Fruit fly (Drosophila melanogaster) whole organism, wandering third instar larva: ENCODE measurements around the gene Cpr78E.

Experiments used
- Abd-B ChIP-seq: fragments of >200 bp; optimal IDR thresholded peaks from 2 replicates; lab custom pipeline; 2017; ENCODE audit warnings: missing biosample characterization, missing genetic modification characterization
- CG32264 ChIP-seq: fragments of 200-800 bp; sonication (Bioruptor generic); optimal IDR thresholded peaks from 2 replicates; lab custom pipeline; 2016; ENCODE audit warnings: missing biosample characterization, missing genetic modification characterization
- CG9705 ChIP-seq: fragments of 200-800 bp; sonication (Bioruptor generic); optimal IDR thresholded peaks from 2 replicates; lab custom pipeline; 2018; ENCODE audit warnings: missing biosample characterization, mild to moderate bottlenecking, missing genetic modification characterization
- Dfd ChIP-seq: fragments of >200 bp; optimal IDR thresholded peaks from 2 replicates; lab custom pipeline; 2017; ENCODE audit warnings: missing biosample characterization, missing genetic modification characterization
- Dif ChIP-seq: fragments of 200-275, 200-300 bp; sonication (Bioruptor generic); optimal IDR thresholded peaks from 2 replicates; lab custom pipeline; 2018; ENCODE audit warnings: missing biosample characterization, missing genetic modification characterization; ENCODE audit not compliant: partially characterized antibody
- GATAd ChIP-seq: sonication (Bioruptor generic); optimal IDR thresholded peaks from 2 replicates; lab custom pipeline; 2016; ENCODE audit warnings: missing biosample characterization, missing genetic modification characterization
- HLH106 ChIP-seq: fragments of 200-800 bp; optimal IDR thresholded peaks from 3 replicates; lab custom pipeline; 2019; ENCODE audit warnings: missing biosample characterization, mild to moderate bottlenecking, missing genetic modification characterization, moderate library complexity
- Hnf4 ChIP-seq: fragments of 200-800 bp; sonication (Bioruptor generic); optimal IDR thresholded peaks from 2 replicates; lab custom pipeline; 2016; ENCODE audit warnings: missing biosample characterization, mild to moderate bottlenecking, missing genetic modification characterization
- Hr78 ChIP-seq: fragments of >200 bp; optimal IDR thresholded peaks from 2 replicates; lab custom pipeline; 2017; ENCODE audit warnings: missing biosample characterization, missing genetic modification characterization
- Hr83 ChIP-seq: fragments of 200-300 bp; sonication (Bioruptor generic); optimal IDR thresholded peaks from 2 replicates; lab custom pipeline; 2016; ENCODE audit warnings: missing biosample characterization, mild to moderate bottlenecking, missing genetic modification characterization, moderate library complexity; ENCODE audit not compliant: poor library complexity, severe bottlenecking
- Jra ChIP-seq: sonication (Bioruptor generic); optimal IDR thresholded peaks from 2 replicates; lab custom pipeline; 2016; ENCODE audit warnings: missing biosample characterization, missing genetic modification characterization
- Mio ChIP-seq: sonication (Bioruptor generic); optimal IDR thresholded peaks from 2 replicates; lab custom pipeline; 2016; ENCODE audit warnings: missing biosample characterization, missing genetic modification characterization
- Myc ChIP-seq: fragments of >200 bp; optimal IDR thresholded peaks from 2 replicates; lab custom pipeline; 2017
- OdsH ChIP-seq: fragments of 200-800 bp; sonication (Bioruptor generic); optimal IDR thresholded peaks from 2 replicates; lab custom pipeline; 2016; ENCODE audit warnings: missing biosample characterization, mild to moderate bottlenecking, missing genetic modification characterization
- Rel ChIP-seq, 2 experiments: fragments of 200-800 bp; sonication (Bioruptor generic) in 1 of 2; optimal IDR thresholded peaks; 2 replicates in 1 of 2; 3 replicates in 1 of 2; lab custom pipeline; 2016 to 2019; ENCODE audit warnings: mild to moderate bottlenecking in 2 of 2, missing biosample characterization in 2 of 2, missing genetic modification characterization in 2 of 2, moderate library complexity in 1 of 2
- Sp1 ChIP-seq: fragments of 200-800 bp; sonication (Bioruptor generic); optimal IDR thresholded peaks from 3 replicates; lab custom pipeline; 2019; ENCODE audit warnings: missing biosample characterization, mild to moderate bottlenecking, missing genetic modification characterization, moderate library complexity
- Vsx2 ChIP-seq: fragments of 200-300, 225-300 bp; sonication (Bioruptor generic); optimal IDR thresholded peaks from 2 replicates; lab custom pipeline; 2018; ENCODE audit warnings: missing biosample characterization, missing genetic modification characterization; ENCODE audit not compliant: partially characterized antibody
- br ChIP-seq: fragments of 200-800 bp; sonication (Bioruptor generic); optimal IDR thresholded peaks from 2 replicates; lab custom pipeline; 2016; ENCODE audit warnings: missing biosample characterization, missing genetic modification characterization
- brk ChIP-seq: fragments of 200-800 bp; sonication (Bioruptor generic); optimal IDR thresholded peaks from 2 replicates; lab custom pipeline; 2016; ENCODE audit warnings: missing biosample characterization, mild to moderate bottlenecking, missing genetic modification characterization
- dl ChIP-seq, 2 experiments: fragments of 175-275, 200-275 bp in 1 of 2; fragments of 200-275 bp in 1 of 2; sonication (Bioruptor generic); optimal IDR thresholded peaks; lab custom pipeline; 2018; ENCODE audit warnings: mild to moderate bottlenecking in 2 of 2, missing biosample characterization in 2 of 2, missing genetic modification characterization in 2 of 2, moderate library complexity in 2 of 2; ENCODE audit not compliant: partially characterized antibody in 2 of 2, insufficient read depth in 1 of 2
- dmrt93B ChIP-seq: fragments of 200-800 bp; sonication (Bioruptor generic); optimal IDR thresholded peaks from 2 replicates; lab custom pipeline; 2018; ENCODE audit warnings: missing biosample characterization, mild to moderate bottlenecking, missing genetic modification characterization
- ey ChIP-seq: fragments of 200-800 bp; sonication (Bioruptor generic); optimal IDR thresholded peaks from 2 replicates; lab custom pipeline; 2016; ENCODE audit warnings: missing biosample characterization, missing genetic modification characterization
- foxo ChIP-seq, 2 experiments: fragments of 200-800 bp; sonication (Bioruptor generic); optimal IDR thresholded peaks; 2 replicates in 1 of 2; 3 replicates in 1 of 2; lab custom pipeline; 2016 to 2017; ENCODE audit warnings: missing biosample characterization in 2 of 2, missing genetic modification characterization in 2 of 2
- fru ChIP-seq: fragments of 200-800 bp; sonication (Bioruptor generic); optimal IDR thresholded peaks from 3 replicates; lab custom pipeline; 2016; ENCODE audit warnings: missing biosample characterization, mild to moderate bottlenecking, missing genetic modification characterization
- h ChIP-seq: fragments of 200-800 bp; sonication (Bioruptor generic); optimal IDR thresholded peaks from 3 replicates; lab custom pipeline; 2016; ENCODE audit warnings: missing biosample characterization, mild to moderate bottlenecking, missing genetic modification characterization
- jim ChIP-seq: fragments of 175-275, 200-325 bp; sonication (Bioruptor generic); optimal IDR thresholded peaks from 2 replicates; lab custom pipeline; 2016; ENCODE audit warnings: missing biosample characterization, mild to moderate bottlenecking, missing genetic modification characterization
- lola ChIP-seq: fragments of >200 bp; optimal IDR thresholded peaks from 2 replicates; lab custom pipeline; 2017; ENCODE audit warnings: missing biosample characterization, missing genetic modification characterization
- pan ChIP-seq: fragments of >200 bp; optimal IDR thresholded peaks from 2 replicates; lab custom pipeline; 2017
- psq ChIP-seq: fragments of 200-800 bp; sonication (Bioruptor generic); optimal IDR thresholded peaks from 3 replicates; lab custom pipeline; 2017; ENCODE audit warnings: missing biosample characterization, mild to moderate bottlenecking, missing genetic modification characterization, moderate library complexity
- rgr ChIP-seq: fragments of 200-800 bp; sonication (Bioruptor generic); optimal IDR thresholded peaks from 3 replicates; lab custom pipeline; 2016; ENCODE audit warnings: missing biosample characterization, mild to moderate bottlenecking, missing genetic modification characterization
- sage ChIP-seq: fragments of 200-800 bp; sonication (Bioruptor generic); optimal IDR thresholded peaks from 2 replicates; lab custom pipeline; 2016; ENCODE audit warnings: missing biosample characterization, mild to moderate bottlenecking, missing genetic modification characterization
- sv ChIP-seq: fragments of 200-800 bp; sonication (Bioruptor generic); optimal IDR thresholded peaks from 3 replicates; lab custom pipeline; 2016; ENCODE audit warnings: missing biosample characterization, missing genetic modification characterization
- tai ChIP-seq: sonication (Bioruptor generic); optimal IDR thresholded peaks from 2 replicates; lab custom pipeline; 2016; ENCODE audit warnings: missing biosample characterization, missing genetic modification characterization
- usp ChIP-seq: fragments of >200 bp; optimal IDR thresholded peaks from 2 replicates; lab custom pipeline; 2017; ENCODE audit warnings: missing biosample characterization, missing genetic modification characterization
- woc ChIP-seq: sonication (Bioruptor generic); optimal IDR thresholded peaks from 2 replicates; lab custom pipeline; 2016; ENCODE audit warnings: missing biosample characterization, mild to moderate bottlenecking, missing genetic modification characterization

The Cpr78E gene

DNA sequence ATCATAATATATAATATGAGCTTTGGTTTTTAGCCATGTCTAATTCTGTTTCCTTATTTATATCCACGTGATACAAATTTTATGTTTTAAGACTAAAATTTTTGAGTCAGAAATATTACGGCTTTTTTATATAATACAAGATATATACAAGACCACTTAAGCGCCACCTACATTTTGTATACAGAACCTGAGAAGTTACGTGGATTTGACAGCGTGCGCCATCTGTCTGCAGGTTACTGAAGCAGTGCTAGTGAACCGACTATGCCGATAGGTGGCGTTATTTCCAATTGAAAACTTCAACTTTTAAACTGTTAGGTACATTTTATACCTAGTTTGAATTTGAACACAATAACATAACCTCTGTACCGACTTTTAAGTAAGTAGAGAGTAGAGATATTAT lies 14.0 kb downstream of the Cpr78E start:
- peak; percentile 69 for TF ChIP-seq Hnf4 (GFP tag; lab: Kevin White, UChicago)
- peak; percentile 57 for TF ChIP-seq HLH106 (tag; lab: Kevin White, UChicago)
- peak; percentile 72 for TF ChIP-seq Hr83 (GFP tag; lab: Kevin White, UChicago)
- no peak for TF ChIP-seq dl (GFP tag; optimal IDR thresholded peaks at IDR 0.05; lab: Kevin White, UChicago; ENCODE audit: insufficient read depth in 1 of 2, partially characterized antibody in 2 of 2)
- peak; percentile 68 for TF ChIP-seq br
- peak; percentile 93 for TF ChIP-seq Myc (lab: Kevin White, UChicago)
- TF ChIP-seq dmrt93B (GFP tag; lab: Kevin White, UChicago): peak; percentile 30
- TF ChIP-seq tai (GFP tag; lab: Kevin White, UChicago): peak; percentile 57
- peak; percentile 57 for TF ChIP-seq sv
- no peak for TF ChIP-seq woc (GFP tag; lab: Kevin White, UChicago)
- peak; percentile 48 for TF ChIP-seq OdsH (GFP tag; lab: Kevin White, UChicago)
- peak in 1 of 2 experiments; percentile 71 for TF ChIP-seq foxo (GFP tag; optimal IDR thresholded peaks at IDR 0.05; lab: Kevin White, UChicago)
- no peak for TF ChIP-seq Vsx2 (GFP tag; lab: Kevin White, UChicago)
- no peak for TF ChIP-seq sage (GFP tag; lab: Kevin White, UChicago)
- TF ChIP-seq CG9705: peak; percentile 36
- peak; percentile 39 for TF ChIP-seq psq
- TF ChIP-seq fru (GFP tag; lab: Kevin White, UChicago): peak; percentile 48
- no peak for TF ChIP-seq Jra (GFP tag; lab: Kevin White, UChicago)
- no peak for TF ChIP-seq brk (GFP tag; lab: Kevin White, UChicago)
- TF ChIP-seq ey (GFP tag; lab: Kevin White, UChicago): peak; percentile 50
- peak; percentile 55 for TF ChIP-seq h (GFP tag; lab: Kevin White, UChicago)

DNA sequence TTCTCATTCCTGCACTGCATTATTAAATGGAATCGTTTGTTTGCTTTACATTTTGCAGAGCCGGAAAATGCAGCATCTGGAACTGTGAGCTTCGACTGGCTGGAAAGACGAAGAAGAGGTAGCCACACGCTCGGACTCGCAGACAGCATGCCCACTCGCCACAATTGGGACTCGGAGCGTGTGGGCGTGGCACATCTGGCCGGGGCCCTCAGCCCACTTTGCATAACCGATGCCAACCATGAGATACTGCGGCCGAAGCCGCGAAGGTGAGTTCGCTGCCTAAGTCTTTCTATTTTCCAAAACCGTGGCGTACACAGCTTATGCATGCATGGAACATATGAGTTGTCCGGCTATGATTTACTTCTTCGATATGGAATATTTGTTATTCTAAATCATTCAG lies 14.7 kb downstream of the Cpr78E start:
- no peak for TF ChIP-seq Dfd (GFP tag; lab: Kevin White, UChicago)
- no peak for TF ChIP-seq Hnf4 (GFP tag; lab: Kevin White, UChicago)
- TF ChIP-seq Sp1 (GFP tag; lab: Kevin White, UChicago): no peak
- no peak for TF ChIP-seq GATAd
- TF ChIP-seq Dif (GFP tag; lab: Kevin White, UChicago): no peak
- TF ChIP-seq Hr83 (GFP tag; lab: Kevin White, UChicago): no peak
- TF ChIP-seq brk (GFP tag; lab: Kevin White, UChicago): no peak
- no peak for TF ChIP-seq Jra (GFP tag; lab: Kevin White, UChicago)
- no peak for TF ChIP-seq Abd-B
- no peak for TF ChIP-seq lola (GFP tag; lab: Kevin White, UChicago)
- TF ChIP-seq br: no peak
- TF ChIP-seq rgr (GFP tag; lab: Kevin White, UChicago): no peak
- TF ChIP-seq CG32264: no peak
- no peak for TF ChIP-seq jim (GFP tag; lab: Kevin White, UChicago)
- TF ChIP-seq Vsx2 (GFP tag; lab: Kevin White, UChicago): no peak
- TF ChIP-seq tai (GFP tag; lab: Kevin White, UChicago): no peak
- TF ChIP-seq sv: no peak

DNA sequence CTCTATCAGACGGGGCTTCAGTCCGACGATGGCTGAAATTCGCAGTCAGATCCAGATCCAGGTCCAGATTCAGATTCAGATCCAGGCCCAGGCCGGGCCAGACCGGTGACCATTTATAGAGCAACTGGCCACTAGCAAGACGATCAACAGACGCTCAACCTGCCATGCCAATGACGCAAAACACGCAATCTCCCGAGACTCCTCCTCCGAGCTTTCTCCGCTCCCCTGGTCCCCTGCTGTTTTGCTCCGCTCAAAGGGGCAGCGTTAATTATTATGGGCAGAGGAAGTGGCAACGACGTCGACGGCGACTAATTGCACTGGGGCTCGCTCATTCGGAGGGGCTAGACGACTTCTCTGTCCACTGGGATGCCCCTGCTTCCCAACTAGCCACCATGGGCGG lies 15.4 kb downstream of the Cpr78E start:
- TF ChIP-seq brk (GFP tag; lab: Kevin White, UChicago) (no peak), sage (GFP tag; lab: Kevin White, UChicago) (no peak), fru (GFP tag; lab: Kevin White, UChicago) (no peak), Dfd (GFP tag; lab: Kevin White, UChicago) (no peak), CG32264 (no peak), br (no peak)

DNA sequence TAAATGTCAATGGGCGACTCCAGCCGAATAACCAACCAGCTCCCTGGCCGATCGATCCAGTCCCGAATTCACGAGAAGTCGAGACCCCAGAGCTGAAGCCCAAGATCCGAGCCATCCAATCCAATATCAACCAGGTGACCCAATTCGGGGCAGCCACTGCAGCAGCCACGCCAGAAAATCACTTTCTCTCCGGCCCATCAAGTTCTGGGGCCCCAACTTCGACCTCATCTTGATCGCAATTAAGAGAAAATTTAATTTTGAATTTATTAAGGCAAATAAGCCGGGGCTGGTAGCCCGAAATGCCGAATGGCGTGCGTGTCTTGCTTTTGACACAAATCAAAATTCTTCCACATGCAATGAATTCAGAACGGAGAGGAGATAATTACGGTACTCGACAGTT lies 18.9 kb downstream of the Cpr78E start:
- TF ChIP-seq pan (lab: Kevin White, UChicago): no peak

- TF ChIP-seq usp (GFP tag; lab: Kevin White, UChicago): no peak
- no peak for TF ChIP-seq Sp1 (GFP tag; lab: Kevin White, UChicago)
- no peak for TF ChIP-seq Abd-B
- no peak for TF ChIP-seq OdsH (GFP tag; lab: Kevin White, UChicago)
- TF ChIP-seq jim (GFP tag; lab: Kevin White, UChicago): no peak
- TF ChIP-seq Vsx2 (GFP tag; lab: Kevin White, UChicago): no peak
- TF ChIP-seq Mio: no peak
- TF ChIP-seq Rel (GFP tag; optimal IDR thresholded peaks at IDR 0.05; lab: Kevin White, UChicago): no peak
- TF ChIP-seq Rel (tag; optimal IDR thresholded peaks at IDR 0.05; lab: Kevin White, UChicago): no peak
- TF ChIP-seq fru (GFP tag; lab: Kevin White, UChicago): no peak
- TF ChIP-seq Myc (lab: Kevin White, UChicago): no peak
- no peak for TF ChIP-seq foxo (GFP tag; optimal IDR thresholded peaks at IDR 0.05; lab: Kevin White, UChicago)
- no peak for TF ChIP-seq tai (GFP tag; lab: Kevin White, UChicago)
- no peak for TF ChIP-seq Hr78 (GFP tag; lab: Kevin White, UChicago)
Observed at dm6 chr3L:21645878-21646277, 20.9 kb downstream of the Cpr78E start.
